Fruit fly (Drosophila melanogaster) whole organism, prepupa: ENCODE results near the gene mthl12.

Source experiments
- Blimp-1 ChIP-seq: fragments of 200-800 bp; sonication (Bioruptor generic); optimal IDR thresholded peaks from 3 replicates; lab custom pipeline; 2017; ENCODE audit warnings: missing biosample characterization, missing genetic modification characterization, mild to moderate bottlenecking, moderate library complexity, missing genetic modification reagents
- CG10631 ChIP-seq: fragments of 200-800 bp; sonication (Bioruptor generic); optimal IDR thresholded peaks from 2 replicates; lab custom pipeline; 2016; ENCODE audit warnings: missing biosample characterization, missing genetic modification characterization
- CG10669 ChIP-seq: fragments of 200-800 bp; sonication (Bioruptor generic); optimal IDR thresholded peaks from 3 replicates; lab custom pipeline; 2018; ENCODE audit warnings: missing biosample characterization, mild to moderate bottlenecking, missing genetic modification characterization, moderate library complexity
- CG11762 ChIP-seq: fragments of 200-800 bp; sonication (Bioruptor generic); optimal IDR thresholded peaks from 3 replicates; lab custom pipeline; 2016; ENCODE audit warnings: missing biosample characterization, missing genetic modification characterization; ENCODE audit not compliant: insufficient read depth
- CG11902 ChIP-seq: fragments of 200-800 bp; sonication (Bioruptor generic); optimal IDR thresholded peaks from 3 replicates; lab custom pipeline; 2016; ENCODE audit warnings: missing biosample characterization, missing genetic modification characterization
- CG15336 ChIP-seq: fragments of 200-800 bp; sonication (Bioruptor generic); IDR thresholded peaks from 2 replicates; pipeline ENCODE4 v1.3.6; 2022; ENCODE audit warnings: missing biosample characterization, missing genetic modification characterization
- CG1621 ChIP-seq: fragments of 200-800 bp; sonication (Bioruptor generic); optimal IDR thresholded peaks from 3 replicates; lab custom pipeline; 2018; ENCODE audit warnings: missing biosample characterization, mild to moderate bottlenecking, missing genetic modification characterization
- CG32006 ChIP-seq: fragments of 200-800 bp; sonication (Bioruptor generic); optimal IDR thresholded peaks from 3 replicates; lab custom pipeline; 2017; ENCODE audit warnings: missing biosample characterization, mild to moderate bottlenecking, missing genetic modification characterization
- CG34406 ChIP-seq: fragments of 200-800 bp; sonication (Bioruptor generic); optimal IDR thresholded peaks from 3 replicates; lab custom pipeline; 2016; ENCODE audit warnings: missing biosample characterization, missing genetic modification characterization
- CG3919 ChIP-seq: fragments of 200-800 bp; sonication (Bioruptor generic); optimal IDR thresholded peaks from 3 replicates; lab custom pipeline; 2016; ENCODE audit warnings: missing biosample characterization, missing genetic modification characterization
- CG6163 ChIP-seq: fragments of 200-800 bp; sonication (Bioruptor generic); IDR thresholded peaks from 3 replicates; pipeline ENCODE4 v1.3.6; 2022; ENCODE audit warnings: missing biosample characterization, missing genetic modification characterization
- CG6276 ChIP-seq: fragments of 200-800 bp; sonication (Bioruptor generic); optimal IDR thresholded peaks from 2 replicates; lab custom pipeline; 2017; ENCODE audit warnings: missing biosample characterization, mild to moderate bottlenecking, missing genetic modification characterization
- CG6792 ChIP-seq: fragments of 200-800 bp; sonication (Bioruptor generic); optimal IDR thresholded peaks from 3 replicates; lab custom pipeline; 2016; ENCODE audit warnings: missing biosample characterization, missing genetic modification characterization
- CG6854 ChIP-seq: fragments of 200-800 bp; sonication (Bioruptor generic); optimal IDR thresholded peaks from 2 replicates; lab custom pipeline; 2017; ENCODE audit warnings: missing biosample characterization, mild to moderate bottlenecking, missing genetic modification characterization
- CG7368 ChIP-seq: fragments of 200-800 bp; sonication (Bioruptor generic); optimal IDR thresholded peaks from 3 replicates; lab custom pipeline; 2016; ENCODE audit warnings: missing biosample characterization, missing genetic modification characterization
- CG8319 ChIP-seq: fragments of 200-800 bp; sonication (Bioruptor generic); optimal IDR thresholded peaks from 3 replicates; lab custom pipeline; 2016; ENCODE audit warnings: missing biosample characterization, missing genetic modification characterization
- CG9139 ChIP-seq: fragments of 200-800 bp; sonication (Bioruptor generic); optimal IDR thresholded peaks from 3 replicates; lab custom pipeline; 2017; ENCODE audit warnings: missing biosample characterization, mild to moderate bottlenecking, missing genetic modification characterization
- Eip78C ChIP-seq: fragments of 200-800 bp; sonication (Bioruptor generic); peaks from one replicate; lab custom pipeline; 2016; ENCODE audit warnings: missing biosample characterization, missing genetic modification characterization
- Eip93F ChIP-seq: fragments of 200-800 bp; sonication (Bioruptor generic); optimal IDR thresholded peaks from 2 replicates; lab custom pipeline; 2016; ENCODE audit warnings: missing biosample characterization, mild to moderate bottlenecking, missing genetic modification characterization
- Ets21C ChIP-seq: fragments of 200-800 bp; sonication (Bioruptor generic); optimal IDR thresholded peaks from 3 replicates; lab custom pipeline; 2016; ENCODE audit warnings: missing biosample characterization, missing genetic modification characterization
- Ets96B ChIP-seq: fragments of 200-800 bp; optimal IDR thresholded peaks from 2 replicates; lab custom pipeline; 2019; ENCODE audit warnings: missing biosample characterization, mild to moderate bottlenecking, missing genetic modification characterization, moderate library complexity
- Gug ChIP-seq: fragments of 200-800 bp; sonication (Bioruptor generic); IDR thresholded peaks from 2 replicates; pipeline ENCODE4 v1.3.6; 2022; ENCODE audit warnings: missing biosample characterization, missing genetic modification characterization
- Hr38 ChIP-seq: sonication (Bioruptor generic); optimal IDR thresholded peaks from 2 replicates; lab custom pipeline; 2016; ENCODE audit warnings: missing biosample characterization, missing genetic modification characterization
- Hr39 ChIP-seq: fragments of 200-800 bp; sonication (Bioruptor generic); optimal IDR thresholded peaks from 2 replicates; lab custom pipeline; 2016; ENCODE audit warnings: missing biosample characterization, missing genetic modification characterization
- Hr4 ChIP-seq: fragments of 200-800 bp; sonication (Bioruptor generic); optimal IDR thresholded peaks from 3 replicates; lab custom pipeline; 2016; ENCODE audit warnings: missing biosample characterization, missing genetic modification characterization
- Lpt ChIP-seq: fragments of 200-800 bp; sonication (Bioruptor generic); optimal IDR thresholded peaks from 3 replicates; lab custom pipeline; 2016; ENCODE audit warnings: missing biosample characterization, missing genetic modification characterization
- Met ChIP-seq: fragments of 200-800 bp; sonication (Bioruptor generic); optimal IDR thresholded peaks from 3 replicates; lab custom pipeline; 2016; ENCODE audit warnings: missing biosample characterization, missing genetic modification characterization
- OdsH ChIP-seq: fragments of 200-800 bp; sonication (Bioruptor generic); optimal IDR thresholded peaks from 3 replicates; lab custom pipeline; 2016; ENCODE audit warnings: missing biosample characterization, missing genetic modification characterization
- Smox ChIP-seq: fragments of 200-800 bp; sonication (Bioruptor generic); optimal IDR thresholded peaks from 3 replicates; lab custom pipeline; 2016; ENCODE audit warnings: missing biosample characterization, missing genetic modification characterization
- Sox102F ChIP-seq: fragments of 200-800 bp; sonication (Bioruptor generic); optimal IDR thresholded peaks from 2 replicates; lab custom pipeline; 2016; ENCODE audit warnings: missing biosample characterization, mild to moderate bottlenecking, missing genetic modification characterization
- Sox14 ChIP-seq: fragments of 200-800 bp; sonication (Bioruptor generic); optimal IDR thresholded peaks from 3 replicates; lab custom pipeline; 2016; ENCODE audit warnings: missing biosample characterization, missing genetic modification characterization
- Sox15 ChIP-seq: fragments of 200-800 bp; sonication (Bioruptor generic); optimal IDR thresholded peaks from 3 replicates; lab custom pipeline; 2016; ENCODE audit warnings: missing biosample characterization, missing genetic modification characterization
- achi ChIP-seq: fragments of 200-800 bp; sonication (Bioruptor generic); optimal IDR thresholded peaks from 3 replicates; lab custom pipeline; 2016; ENCODE audit warnings: missing biosample characterization, missing genetic modification characterization
- acj6 ChIP-seq: fragments of 200-800 bp; sonication (Bioruptor generic); optimal IDR thresholded peaks from 3 replicates; lab custom pipeline; 2016; ENCODE audit warnings: missing biosample characterization, missing genetic modification characterization
- cyc ChIP-seq: fragments of 200-800 bp; sonication (Bioruptor generic); optimal IDR thresholded peaks from 3 replicates; lab custom pipeline; 2016; ENCODE audit warnings: missing biosample characterization, missing genetic modification characterization
- dac ChIP-seq: fragments of 200-800 bp; sonication (Bioruptor generic); optimal IDR thresholded peaks from 2 replicates; lab custom pipeline; 2017; ENCODE audit warnings: missing biosample characterization, mild to moderate bottlenecking, missing genetic modification characterization
- dsx ChIP-seq: fragments of 200-800 bp; optimal IDR thresholded peaks from 3 replicates; lab custom pipeline; 2019; ENCODE audit warnings: missing biosample characterization, mild to moderate bottlenecking, missing genetic modification characterization, moderate library complexity; ENCODE audit not compliant: poor library complexity, severe bottlenecking
- esn ChIP-seq: fragments of 200-800 bp; sonication (Bioruptor generic); optimal IDR thresholded peaks from 2 replicates; lab custom pipeline; 2016; ENCODE audit warnings: missing biosample characterization, mild to moderate bottlenecking, missing genetic modification characterization, moderate library complexity
- fd59A ChIP-seq: fragments of 200-800 bp; sonication (Bioruptor generic); optimal IDR thresholded peaks from 2 replicates; lab custom pipeline; 2017; ENCODE audit warnings: missing biosample characterization, mild to moderate bottlenecking, missing genetic modification characterization, missing genetic modification reagents
- fd85E ChIP-seq: fragments of 200-800 bp; sonication (Bioruptor generic); optimal IDR thresholded peaks from 3 replicates; lab custom pipeline; 2016; ENCODE audit warnings: missing biosample characterization, missing genetic modification characterization
- net ChIP-seq: fragments of 200-800 bp; sonication (Bioruptor generic); optimal IDR thresholded peaks from 3 replicates; lab custom pipeline; 2016; ENCODE audit warnings: missing biosample characterization, missing genetic modification characterization
- salr ChIP-seq, 2 experiments: fragments of 200-800 bp; sonication (Bioruptor generic); optimal IDR thresholded peaks; 3 replicates each; lab custom pipeline; 2016 to 2018; ENCODE audit warnings: missing biosample characterization in 2 of 2, missing genetic modification characterization in 2 of 2, mild to moderate bottlenecking in 1 of 2
- spab ChIP-seq: fragments of 200-800 bp; sonication (Bioruptor generic); optimal IDR thresholded peaks from 2 replicates; lab custom pipeline; 2017; ENCODE audit warnings: missing biosample characterization, mild to moderate bottlenecking, missing genetic modification characterization, missing genetic modification reagents
- ss ChIP-seq, 2 experiments: fragments of 200-800 bp; sonication (Bioruptor generic); optimal IDR thresholded peaks; 2 replicates in 1 of 2; 3 replicates in 1 of 2; lab custom pipeline; 2017 to 2018; ENCODE audit warnings: mild to moderate bottlenecking in 2 of 2, missing biosample characterization in 2 of 2, missing genetic modification characterization in 2 of 2, moderate library complexity in 1 of 2
- svp ChIP-seq: fragments of 200-800 bp; sonication (Bioruptor generic); peaks from one replicate; lab custom pipeline; 2016; ENCODE audit warnings: missing biosample characterization, missing genetic modification characterization
- vri ChIP-seq: fragments of 200-800 bp; sonication (Bioruptor generic); optimal IDR thresholded peaks from 3 replicates; lab custom pipeline; 2016; ENCODE audit warnings: missing biosample characterization, mild to moderate bottlenecking, missing genetic modification characterization

The mthl12 gene

DNA sequence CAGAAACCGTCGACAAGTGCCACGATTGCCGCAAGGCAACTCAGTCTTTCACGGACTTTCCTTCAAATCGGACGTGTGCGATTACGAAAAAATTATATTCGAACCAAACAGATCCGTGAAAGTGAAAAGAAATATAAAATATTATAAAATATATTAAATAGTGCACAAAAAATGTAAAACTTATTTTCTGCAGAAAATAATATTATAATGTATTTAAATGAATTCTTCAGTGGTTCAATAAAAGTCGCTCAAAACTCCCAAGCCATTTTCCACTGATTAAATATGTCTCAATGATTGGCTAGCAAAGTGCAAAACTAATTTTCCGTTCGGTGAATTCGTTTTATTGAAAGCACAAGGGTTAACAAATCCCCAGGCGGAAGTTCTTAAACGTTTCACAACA lies 15.4 kb upstream of the mthl12 start, which contains the start of gene PK2-R1:
Gene PK2-R1 (plus strand): TSS at position 301 of the 400 bp plus-strand sequence.
- TF ChIP-seq Hr4 (GFP tag; lab: Kevin White, UChicago): no peak
- no peak for TF ChIP-seq vri (GFP tag; lab: Kevin White, UChicago)
- TF ChIP-seq net (GFP tag; lab: Kevin White, UChicago): no peak
- TF ChIP-seq Sox15 (GFP tag; lab: Kevin White, UChicago): no peak
- no peak for TF ChIP-seq Blimp-1 (GFP tag; lab: Kevin White, UChicago)
- no peak for TF ChIP-seq Eip78C (GFP tag; lab: Kevin White, UChicago)
- no peak for TF ChIP-seq CG32006 (GFP tag; lab: Kevin White, UChicago)
- TF ChIP-seq Ets96B (tag; lab: Kevin White, UChicago): no peak
- no peak for TF ChIP-seq Lpt
- TF ChIP-seq CG6792 (GFP tag; lab: Kevin White, UChicago): no peak
- TF ChIP-seq cyc (GFP tag; lab: Kevin White, UChicago): no peak
- TF ChIP-seq Hr38 (GFP tag; lab: Kevin White, UChicago): no peak
- no peak for TF ChIP-seq CG34406 (GFP tag; lab: Kevin White, UChicago)
- TF ChIP-seq CG15336 (GFP tag; lab: Robert Waterston, UW): no peak

DNA sequence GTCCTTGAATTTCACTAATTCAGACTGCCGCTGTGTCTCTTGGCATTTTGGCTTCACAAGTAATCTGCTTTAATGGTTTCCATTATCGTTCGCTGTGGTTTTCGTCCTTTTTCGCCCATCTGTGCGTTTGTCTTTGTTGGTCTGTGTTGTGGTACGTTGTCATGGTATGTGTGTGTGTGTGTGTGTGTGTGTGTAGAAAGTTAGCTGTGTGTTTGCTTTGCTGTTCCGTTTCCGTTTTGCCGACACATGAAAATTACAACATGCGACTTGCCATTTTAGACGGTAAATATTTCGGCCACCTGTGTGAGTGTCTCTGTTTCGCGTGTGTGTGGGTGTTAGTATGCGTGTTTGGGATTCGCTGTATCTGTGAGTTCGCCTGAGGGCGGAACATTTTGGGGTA lies 3.5 kb downstream of the mthl12 start:
- TF ChIP-seq esn (GFP tag; lab: Kevin White, UChicago) (no peak), Smox (GFP tag; lab: Kevin White, UChicago) (no peak), CG8319 (GFP tag; lab: Kevin White, UChicago) (no peak), CG7368 (GFP tag; lab: Kevin White, UChicago) (no peak), Ets21C (GFP tag; lab: Kevin White, UChicago) (no peak), achi (GFP tag; lab: Kevin White, UChicago) (no peak), fd85E (GFP tag; lab: Kevin White, UChicago) (no peak), CG10669 (GFP tag; lab: Kevin White, UChicago) (no peak), spab (GFP tag; lab: Kevin White, UChicago) (no peak), OdsH (GFP tag; lab: Kevin White, UChicago) (no peak), CG6276 (GFP tag; lab: Kevin White, UChicago) (no peak), dac (GFP tag; lab: Kevin White, UChicago) (no peak), salr (GFP tag; optimal IDR thresholded peaks at IDR 0.05; lab: Kevin White, UChicago) (no peak), CG6163 (GFP tag; lab: Robert Waterston, UW) (no peak), CG1621 (tag; lab: Kevin White, UChicago) (no peak), ss (GFP tag; optimal IDR thresholded peaks at IDR 0.05; lab: Kevin White, UChicago) (no peak), Sox14 (GFP tag; lab: Kevin White, UChicago) (no peak), CG11902 (GFP tag; lab: Kevin White, UChicago) (no peak), Ets96B (tag; lab: Kevin White, UChicago) (no peak), svp (no peak)

DNA sequence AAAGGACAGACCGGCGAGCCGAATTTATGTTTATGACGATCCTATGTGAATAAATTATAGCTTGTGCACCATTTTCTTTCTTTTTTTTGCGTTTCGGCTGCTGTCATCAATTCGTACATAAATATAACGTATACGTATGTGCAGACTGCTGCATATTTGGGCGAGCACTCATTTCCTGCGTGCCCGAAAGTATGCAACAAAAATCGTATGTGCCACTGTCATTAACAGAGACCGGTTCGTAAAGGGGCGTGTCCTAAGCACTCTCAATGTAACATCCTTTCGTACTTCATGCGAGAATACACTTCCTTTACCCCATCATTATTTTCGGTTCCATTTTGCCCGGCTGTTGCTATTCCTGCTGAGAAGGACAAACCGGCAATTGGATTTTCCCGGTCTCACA lies 6.6 kb downstream of the mthl12 start:
- TF ChIP-seq OdsH (GFP tag; lab: Kevin White, UChicago) (no peak), Sox102F (GFP tag; lab: Kevin White, UChicago) (peak; percentile 22), acj6 (GFP tag; lab: Kevin White, UChicago) (no peak), Gug (no peak), dac (GFP tag; lab: Kevin White, UChicago) (no peak), CG3919 (GFP tag; lab: Kevin White, UChicago) (peak; percentile 51), esn (GFP tag; lab: Kevin White, UChicago) (no peak), CG11762 (GFP tag; lab: Kevin White, UChicago) (no peak), Hr39 (GFP tag; lab: Kevin White, UChicago) (no peak), fd59A (no peak), CG6792 (GFP tag; lab: Kevin White, UChicago) (no peak), Hr38 (GFP tag; lab: Kevin White, UChicago) (no peak), Eip78C (GFP tag; lab: Kevin White, UChicago) (peak; percentile 49), CG32006 (GFP tag; lab: Kevin White, UChicago) (no peak), Met (GFP tag; lab: Kevin White, UChicago) (peak; percentile 23), Blimp-1 (GFP tag; lab: Kevin White, UChicago) (no peak), Eip93F (GFP tag; lab: Kevin White, UChicago) (no peak), CG6854 (GFP tag; lab: Kevin White, UChicago) (no peak), CG9139 (GFP tag; lab: Kevin White, UChicago) (no peak), dsx (GFP tag; lab: Kevin White, UChicago) (no peak), net (GFP tag; lab: Kevin White, UChicago) (peak; percentile 18), CG1621 (tag; lab: Kevin White, UChicago) (peak; percentile 24), CG10631 (GFP tag; lab: Kevin White, UChicago) (no peak), CG6163 (GFP tag; lab: Robert Waterston, UW) (0 out of 3 replicates have a peak, but pooled peaks have one; percentile 37)
